Worm (Caenorhabditis elegans): Measurements from ENCODE around the gene ooc-3.

Gene ooc-3

ce11 chrII:11495307-11495706 is at the start of gene ooc-3, which contains the start of gene B0334.4:
Gene ooc-3 (minus strand): TSS chrII:11495321.
Gene B0334.4 (plus strand): TSS chrII:11495692.
- peak; percentile 26 for TF ChIP-seq mes-2 (tag; optimal IDR thresholded peaks at IDR 0.05; ENCODE audit: poor library complexity, severe bottlenecking)
- TF ChIP-seq mep-1 (tag; optimal IDR thresholded peaks at IDR 0.05), result no peak
- TF ChIP-seq nhr-76 (tag; optimal IDR thresholded peaks at IDR 0.05), result no peak
- no peak for TF ChIP-seq aha-1 (tag)
- no peak for TF ChIP-seq hlh-11 (tag; optimal IDR thresholded peaks at IDR 0.05)
- TF ChIP-seq mxl-2 (GFP tag; conservative IDR thresholded peaks at IDR 0.05), result no peak
- no peak for TF ChIP-seq F44E2.7 (GFP tag; IDR thresholded peaks at IDR 0.05)
- peak; percentile 7 for TF ChIP-seq hlh-30 (tag; optimal IDR thresholded peaks at IDR 0.05; ENCODE audit: insufficient read depth)
- TF ChIP-seq hmg-1.1 (GFP tag; IDR thresholded peaks at IDR 0.05), result no peak
- TF ChIP-seq F37D6.2 (tag; optimal IDR thresholded peaks at IDR 0.05), result no peak
- TF ChIP-seq daf-16 (GFP tag; optimal IDR thresholded peaks at IDR 0.05), result no peak
- peak; percentile 64 for TF ChIP-seq daf-16 (tag; optimal IDR thresholded peaks at IDR 0.05)
- no peak for TF ChIP-seq unc-39 (tag; optimal IDR thresholded peaks at IDR 0.05)
- no peak for TF ChIP-seq nhr-237 (tag; optimal IDR thresholded peaks at IDR 0.05)
- TF ChIP-seq gei-8 (GFP tag; optimal IDR thresholded peaks at IDR 0.05), result no peak
- peak; percentile 42 for TF ChIP-seq dpl-1 (GFP tag; optimal IDR thresholded peaks at IDR 0.05)
- no peak for TF ChIP-seq nhr-42 (GFP tag; IDR thresholded peaks at IDR 0.05)
- TF ChIP-seq nhr-25 (tag; optimal IDR thresholded peaks at IDR 0.05; ENCODE audit: borderline replicate concordance, insufficient read depth), result no peak
- no peak for TF ChIP-seq T20F7.1 (GFP tag; optimal IDR thresholded peaks at IDR 0.05)
- TF ChIP-seq hif-1 (tag; optimal IDR thresholded peaks at IDR 0.05), result no peak
- TF ChIP-seq lsy-2 (tag; optimal IDR thresholded peaks at IDR 0.05), result peak in 1 of 2 experiments; percentile 94
- TF ChIP-seq zag-1 (tag; optimal IDR thresholded peaks at IDR 0.05), result no peak
- TF ChIP-seq spr-3 (GFP tag; optimal IDR thresholded peaks at IDR 0.05), result no peak

ce11 chrII:11544714-11545113 is 49.6 kb upstream of the ooc-3 start, which contains the start of gene F54D5.9:
Gene F54D5.9 (minus strand): TSS chrII:11544828.
- TF ChIP-seq ZK337.2 (GFP tag; IDR thresholded peaks at IDR 0.05), result no peak
- no peak for TF ChIP-seq F49E8.2 (tag; optimal IDR thresholded peaks at IDR 0.05; ENCODE audit: borderline replicate concordance)
- peak; percentile 14 for TF ChIP-seq lin-38 (GFP tag; IDR thresholded peaks at IDR 0.05)

ce11 chrII:11542958-11543357 is 47.8 kb upstream of the ooc-3 start:
- TF ChIP-seq F10B5.3 (tag; optimal IDR thresholded peaks at IDR 0.05), result no peak
- TF ChIP-seq R02D3.7 (tag; optimal IDR thresholded peaks at IDR 0.05), result no peak
- TF ChIP-seq unc-130 (GFP tag; optimal IDR thresholded peaks at IDR 0.05), result no peak
- no peak for TF ChIP-seq mxl-3 (GFP tag; optimal IDR thresholded peaks at IDR 0.05)
- TF ChIP-seq ztf-7 (tag; optimal IDR thresholded peaks at IDR 0.05), result no peak
- no peak for TF ChIP-seq cey-2 (tag; optimal IDR thresholded peaks at IDR 0.05; ENCODE audit: borderline replicate concordance, insufficient read depth)
- no peak for TF ChIP-seq unc-39 (tag; optimal IDR thresholded peaks at IDR 0.05)
- no peak for TF ChIP-seq vab-7 (GFP tag; IDR thresholded peaks at IDR 0.05)
- TF ChIP-seq T20F7.1 (GFP tag; optimal IDR thresholded peaks at IDR 0.05), result no peak
- TF ChIP-seq daf-16 (GFP tag; optimal IDR thresholded peaks at IDR 0.05), result no peak
- TF ChIP-seq daf-16 (tag; optimal IDR thresholded peaks at IDR 0.05), result no peak
- TF ChIP-seq tra-1 (GFP tag; IDR thresholded peaks at IDR 0.05), result no peak
- TF ChIP-seq mdl-1 (tag; optimal IDR thresholded peaks at IDR 0.05), result no peak
- no peak for TF ChIP-seq ceh-44 (GFP tag; IDR thresholded peaks at IDR 0.05)
- TF ChIP-seq lim-7 (GFP tag; IDR thresholded peaks at IDR 0.05), result no peak
- TF ChIP-seq hlh-11 (tag; optimal IDR thresholded peaks at IDR 0.05), result no peak

Data from whole organism, L4 larva.